Fruit fly (Drosophila melanogaster) whole organism, prepupa: ENCODE data around the gene trol.

Source experiments
- Blimp-1 ChIP-seq: fragments of 200-800 bp; sonication (Bioruptor generic); optimal IDR thresholded peaks from 3 replicates; lab custom pipeline; 2017; ENCODE audit warnings: missing biosample characterization, missing genetic modification characterization, mild to moderate bottlenecking, moderate library complexity, missing genetic modification reagents
- CG10669 ChIP-seq: fragments of 200-800 bp; sonication (Bioruptor generic); optimal IDR thresholded peaks from 3 replicates; lab custom pipeline; 2018; ENCODE audit warnings: missing biosample characterization, mild to moderate bottlenecking, missing genetic modification characterization, moderate library complexity
- CG11294 ChIP-seq: fragments of 200-800 bp; sonication (Bioruptor generic); IDR thresholded peaks from 2 replicates; pipeline ENCODE4 v1.3.6; 2022; ENCODE audit warnings: missing biosample characterization, missing genetic modification characterization
- CG11762 ChIP-seq: fragments of 200-800 bp; sonication (Bioruptor generic); optimal IDR thresholded peaks from 3 replicates; lab custom pipeline; 2016; ENCODE audit warnings: missing biosample characterization, missing genetic modification characterization; ENCODE audit not compliant: insufficient read depth
- CG11902 ChIP-seq: fragments of 200-800 bp; sonication (Bioruptor generic); optimal IDR thresholded peaks from 3 replicates; lab custom pipeline; 2016; ENCODE audit warnings: missing biosample characterization, missing genetic modification characterization
- CG15336 ChIP-seq: fragments of 200-800 bp; sonication (Bioruptor generic); IDR thresholded peaks from 2 replicates; pipeline ENCODE4 v1.3.6; 2022; ENCODE audit warnings: missing biosample characterization, missing genetic modification characterization
- CG1621 ChIP-seq: fragments of 200-800 bp; sonication (Bioruptor generic); optimal IDR thresholded peaks from 3 replicates; lab custom pipeline; 2018; ENCODE audit warnings: missing biosample characterization, mild to moderate bottlenecking, missing genetic modification characterization
- CG16779 ChIP-seq: fragments of 200-800 bp; sonication (Bioruptor generic); optimal IDR thresholded peaks from 3 replicates; lab custom pipeline; 2017; ENCODE audit warnings: missing biosample characterization, mild to moderate bottlenecking, missing genetic modification characterization
- CG3032 ChIP-seq: fragments of 200-800 bp; optimal IDR thresholded peaks from 2 replicates; lab custom pipeline; 2019; ENCODE audit warnings: missing biosample characterization, mild to moderate bottlenecking, missing genetic modification characterization, moderate library complexity
- CG32006 ChIP-seq: fragments of 200-800 bp; sonication (Bioruptor generic); optimal IDR thresholded peaks from 3 replicates; lab custom pipeline; 2017; ENCODE audit warnings: missing biosample characterization, mild to moderate bottlenecking, missing genetic modification characterization
- CG34406 ChIP-seq: fragments of 200-800 bp; sonication (Bioruptor generic); optimal IDR thresholded peaks from 3 replicates; lab custom pipeline; 2016; ENCODE audit warnings: missing biosample characterization, missing genetic modification characterization
- CG4318 ChIP-seq: fragments of 200-800 bp; sonication (Bioruptor generic); optimal IDR thresholded peaks from 3 replicates; lab custom pipeline; 2017; ENCODE audit warnings: missing biosample characterization, mild to moderate bottlenecking, missing genetic modification characterization
- CG6276 ChIP-seq: fragments of 200-800 bp; sonication (Bioruptor generic); optimal IDR thresholded peaks from 2 replicates; lab custom pipeline; 2017; ENCODE audit warnings: missing biosample characterization, mild to moderate bottlenecking, missing genetic modification characterization
- CG6792 ChIP-seq: fragments of 200-800 bp; sonication (Bioruptor generic); optimal IDR thresholded peaks from 3 replicates; lab custom pipeline; 2016; ENCODE audit warnings: missing biosample characterization, missing genetic modification characterization
- CG6808 ChIP-seq: fragments of 200-800 bp; sonication (Bioruptor generic); optimal IDR thresholded peaks from 3 replicates; lab custom pipeline; 2017; ENCODE audit warnings: missing biosample characterization, missing genetic modification characterization, mild to moderate bottlenecking, moderate library complexity, missing genetic modification reagents
- CG6854 ChIP-seq: fragments of 200-800 bp; sonication (Bioruptor generic); optimal IDR thresholded peaks from 2 replicates; lab custom pipeline; 2017; ENCODE audit warnings: missing biosample characterization, mild to moderate bottlenecking, missing genetic modification characterization
- CG7368 ChIP-seq: fragments of 200-800 bp; sonication (Bioruptor generic); optimal IDR thresholded peaks from 3 replicates; lab custom pipeline; 2016; ENCODE audit warnings: missing biosample characterization, missing genetic modification characterization
- CG8319 ChIP-seq: fragments of 200-800 bp; sonication (Bioruptor generic); optimal IDR thresholded peaks from 3 replicates; lab custom pipeline; 2016; ENCODE audit warnings: missing biosample characterization, missing genetic modification characterization
- CG8632 ChIP-seq: fragments of 200-800 bp; sonication (Bioruptor generic); optimal IDR thresholded peaks from 3 replicates; lab custom pipeline; 2016; ENCODE audit warnings: missing biosample characterization, missing genetic modification characterization
- CG9139 ChIP-seq: fragments of 200-800 bp; sonication (Bioruptor generic); optimal IDR thresholded peaks from 3 replicates; lab custom pipeline; 2017; ENCODE audit warnings: missing biosample characterization, mild to moderate bottlenecking, missing genetic modification characterization
- Eip75B ChIP-seq: fragments of 200-800 bp; sonication (Bioruptor generic); optimal IDR thresholded peaks from 3 replicates; lab custom pipeline; 2016; ENCODE audit warnings: missing biosample characterization, missing genetic modification characterization
- Eip93F ChIP-seq: fragments of 200-800 bp; sonication (Bioruptor generic); optimal IDR thresholded peaks from 2 replicates; lab custom pipeline; 2016; ENCODE audit warnings: missing biosample characterization, mild to moderate bottlenecking, missing genetic modification characterization
- Ets21C ChIP-seq: fragments of 200-800 bp; sonication (Bioruptor generic); optimal IDR thresholded peaks from 3 replicates; lab custom pipeline; 2016; ENCODE audit warnings: missing biosample characterization, missing genetic modification characterization
- Ets96B ChIP-seq: fragments of 200-800 bp; optimal IDR thresholded peaks from 2 replicates; lab custom pipeline; 2019; ENCODE audit warnings: missing biosample characterization, mild to moderate bottlenecking, missing genetic modification characterization, moderate library complexity
- Gug ChIP-seq: fragments of 200-800 bp; sonication (Bioruptor generic); IDR thresholded peaks from 2 replicates; pipeline ENCODE4 v1.3.6; 2022; ENCODE audit warnings: missing biosample characterization, missing genetic modification characterization
- Hr38 ChIP-seq: sonication (Bioruptor generic); optimal IDR thresholded peaks from 2 replicates; lab custom pipeline; 2016; ENCODE audit warnings: missing biosample characterization, missing genetic modification characterization
- Hr39 ChIP-seq: fragments of 200-800 bp; sonication (Bioruptor generic); optimal IDR thresholded peaks from 2 replicates; lab custom pipeline; 2016; ENCODE audit warnings: missing biosample characterization, missing genetic modification characterization
- Hr4 ChIP-seq: fragments of 200-800 bp; sonication (Bioruptor generic); optimal IDR thresholded peaks from 3 replicates; lab custom pipeline; 2016; ENCODE audit warnings: missing biosample characterization, missing genetic modification characterization
- Lpt ChIP-seq: fragments of 200-800 bp; sonication (Bioruptor generic); optimal IDR thresholded peaks from 3 replicates; lab custom pipeline; 2016; ENCODE audit warnings: missing biosample characterization, missing genetic modification characterization
- Met ChIP-seq: fragments of 200-800 bp; sonication (Bioruptor generic); optimal IDR thresholded peaks from 3 replicates; lab custom pipeline; 2016; ENCODE audit warnings: missing biosample characterization, missing genetic modification characterization
- OdsH ChIP-seq: fragments of 200-800 bp; sonication (Bioruptor generic); optimal IDR thresholded peaks from 3 replicates; lab custom pipeline; 2016; ENCODE audit warnings: missing biosample characterization, missing genetic modification characterization
- Smox ChIP-seq: fragments of 200-800 bp; sonication (Bioruptor generic); optimal IDR thresholded peaks from 3 replicates; lab custom pipeline; 2016; ENCODE audit warnings: missing biosample characterization, missing genetic modification characterization
- Sox102F ChIP-seq: fragments of 200-800 bp; sonication (Bioruptor generic); optimal IDR thresholded peaks from 2 replicates; lab custom pipeline; 2016; ENCODE audit warnings: missing biosample characterization, mild to moderate bottlenecking, missing genetic modification characterization
- Sox14 ChIP-seq: fragments of 200-800 bp; sonication (Bioruptor generic); optimal IDR thresholded peaks from 3 replicates; lab custom pipeline; 2016; ENCODE audit warnings: missing biosample characterization, missing genetic modification characterization
- Sox15 ChIP-seq: fragments of 200-800 bp; sonication (Bioruptor generic); optimal IDR thresholded peaks from 3 replicates; lab custom pipeline; 2016; ENCODE audit warnings: missing biosample characterization, missing genetic modification characterization
- achi ChIP-seq: fragments of 200-800 bp; sonication (Bioruptor generic); optimal IDR thresholded peaks from 3 replicates; lab custom pipeline; 2016; ENCODE audit warnings: missing biosample characterization, missing genetic modification characterization
- acj6 ChIP-seq: fragments of 200-800 bp; sonication (Bioruptor generic); optimal IDR thresholded peaks from 3 replicates; lab custom pipeline; 2016; ENCODE audit warnings: missing biosample characterization, missing genetic modification characterization
- dsx ChIP-seq: fragments of 200-800 bp; optimal IDR thresholded peaks from 3 replicates; lab custom pipeline; 2019; ENCODE audit warnings: missing biosample characterization, mild to moderate bottlenecking, missing genetic modification characterization, moderate library complexity; ENCODE audit not compliant: poor library complexity, severe bottlenecking
- fd59A ChIP-seq: fragments of 200-800 bp; sonication (Bioruptor generic); optimal IDR thresholded peaks from 2 replicates; lab custom pipeline; 2017; ENCODE audit warnings: missing biosample characterization, mild to moderate bottlenecking, missing genetic modification characterization, missing genetic modification reagents
- fd85E ChIP-seq: fragments of 200-800 bp; sonication (Bioruptor generic); optimal IDR thresholded peaks from 3 replicates; lab custom pipeline; 2016; ENCODE audit warnings: missing biosample characterization, missing genetic modification characterization
- fkh ChIP-seq: fragments of 200-800 bp; sonication (Bioruptor generic); optimal IDR thresholded peaks from 3 replicates; lab custom pipeline; 2017; ENCODE audit warnings: missing biosample characterization, mild to moderate bottlenecking, missing genetic modification characterization, moderate library complexity
- lz ChIP-seq: fragments of 200-800 bp; sonication (Bioruptor generic); optimal IDR thresholded peaks from 3 replicates; lab custom pipeline; 2016; ENCODE audit warnings: missing biosample characterization, missing genetic modification characterization
- net ChIP-seq: fragments of 200-800 bp; sonication (Bioruptor generic); optimal IDR thresholded peaks from 3 replicates; lab custom pipeline; 2016; ENCODE audit warnings: missing biosample characterization, missing genetic modification characterization
- pdm3 ChIP-seq: fragments of 200-800 bp; sonication (Bioruptor generic); optimal IDR thresholded peaks from 3 replicates; lab custom pipeline; 2016; ENCODE audit warnings: missing biosample characterization, missing genetic modification characterization
- spab ChIP-seq: fragments of 200-800 bp; sonication (Bioruptor generic); optimal IDR thresholded peaks from 2 replicates; lab custom pipeline; 2017; ENCODE audit warnings: missing biosample characterization, mild to moderate bottlenecking, missing genetic modification characterization, missing genetic modification reagents
- ss ChIP-seq, 2 experiments: fragments of 200-800 bp; sonication (Bioruptor generic); optimal IDR thresholded peaks; 2 replicates in 1 of 2; 3 replicates in 1 of 2; lab custom pipeline; 2017 to 2018; ENCODE audit warnings: mild to moderate bottlenecking in 2 of 2, missing biosample characterization in 2 of 2, missing genetic modification characterization in 2 of 2, moderate library complexity in 1 of 2
- svp ChIP-seq: fragments of 200-800 bp; sonication (Bioruptor generic); peaks from one replicate; lab custom pipeline; 2016; ENCODE audit warnings: missing biosample characterization, missing genetic modification characterization
- vri ChIP-seq: fragments of 200-800 bp; sonication (Bioruptor generic); optimal IDR thresholded peaks from 3 replicates; lab custom pipeline; 2016; ENCODE audit warnings: missing biosample characterization, mild to moderate bottlenecking, missing genetic modification characterization

The trol gene

dm6 chrX:2503430-2503829 is 41.8 kb downstream of the trol start (continued):
- no peak for TF ChIP-seq Ets21C (GFP tag; lab: Kevin White, UChicago)
- TF ChIP-seq Met (GFP tag; lab: Kevin White, UChicago) = peak; percentile 9
- no peak for TF ChIP-seq CG11902 (GFP tag; lab: Kevin White, UChicago)
- peak; percentile 6 for TF ChIP-seq CG4318
- TF ChIP-seq CG10669 (GFP tag; lab: Kevin White, UChicago) = peak; percentile 34
- no peak for TF ChIP-seq CG7368
- TF ChIP-seq Sox14 (GFP tag; lab: Kevin White, UChicago) = peak; percentile 32
- TF ChIP-seq Lpt (GFP tag; lab: Kevin White, UChicago) = peak; percentile 8
- no peak for TF ChIP-seq dsx (GFP tag; lab: Kevin White, UChicago)
- peak; percentile 35 for TF ChIP-seq acj6 (GFP tag; lab: Kevin White, UChicago)
- TF ChIP-seq CG6276 (GFP tag; lab: Kevin White, UChicago) = peak; percentile 58
- no peak for TF ChIP-seq Sox15 (GFP tag; lab: Kevin White, UChicago)
- TF ChIP-seq CG6808 (GFP tag; lab: Kevin White, UChicago) = no peak
- TF ChIP-seq CG1621 (tag; lab: Kevin White, UChicago) = no peak
- TF ChIP-seq CG9139 (GFP tag; lab: Kevin White, UChicago) = no peak
- TF ChIP-seq fd59A (GFP tag; lab: Kevin White, UChicago) = no peak
- peak; percentile 58 for TF ChIP-seq pdm3 (GFP tag; lab: Kevin White, UChicago)
- TF ChIP-seq CG34406 (GFP tag; lab: Kevin White, UChicago) = no peak
- peak; percentile 6 for TF ChIP-seq Ets96B
- TF ChIP-seq fkh = no peak
- TF ChIP-seq ss (GFP tag; optimal IDR thresholded peaks at IDR 0.05; lab: Kevin White, UChicago) = no peak
- peak; percentile 37 for TF ChIP-seq OdsH (GFP tag; lab: Kevin White, UChicago)
- TF ChIP-seq Hr39 (GFP tag; lab: Kevin White, UChicago) = peak; percentile 26
- peak; percentile 7 for TF ChIP-seq CG11762 (GFP tag; lab: Kevin White, UChicago)
- peak; percentile 60 for TF ChIP-seq CG15336 (GFP tag; lab: Robert Waterston, UW)
- TF ChIP-seq CG16779 = no peak
- TF ChIP-seq fd85E (GFP tag; lab: Kevin White, UChicago) = no peak
- no peak for TF ChIP-seq vri (GFP tag; lab: Kevin White, UChicago)

dm6 chrX:2469843-2470442 is 75.3 kb downstream of the trol start, which contains the start of gene boi:
Gene boi, minus strand, starts transcription at chrX:2470043.
- no peak for TF ChIP-seq Ets21C (GFP tag; lab: Kevin White, UChicago)
- TF ChIP-seq achi (GFP tag; lab: Kevin White, UChicago) = no peak
- no peak for TF ChIP-seq Gug
- TF ChIP-seq Smox (GFP tag; lab: Kevin White, UChicago) = no peak
- TF ChIP-seq CG6854 = peak; percentile 37
- peak; percentile 31 for TF ChIP-seq fd85E (GFP tag; lab: Kevin White, UChicago)
- no peak for TF ChIP-seq Hr38 (GFP tag; lab: Kevin White, UChicago)
- peak; percentile 38 for TF ChIP-seq net (GFP tag; lab: Kevin White, UChicago)
- no peak for TF ChIP-seq CG3032 (tag; lab: Kevin White, UChicago)
- no peak for TF ChIP-seq CG6792
- TF ChIP-seq Sox102F = peak; percentile 46
- TF ChIP-seq CG32006 (GFP tag; lab: Kevin White, UChicago) = no peak
- peak; percentile 6 for TF ChIP-seq Eip75B
- no peak for TF ChIP-seq CG4318
- no peak for TF ChIP-seq CG11294 (GFP tag; lab: Robert Waterston, UW)
- no peak for TF ChIP-seq ss (GFP tag; optimal IDR thresholded peaks at IDR 0.05; lab: Kevin White, UChicago)
- TF ChIP-seq CG15336 (GFP tag; lab: Robert Waterston, UW) = peak; percentile 25; the same call in 1 of the 2 replicates
- TF ChIP-seq CG1621 (tag; lab: Kevin White, UChicago) = no peak
- TF ChIP-seq fd59A (GFP tag; lab: Kevin White, UChicago) = no peak
- TF ChIP-seq CG10669 (GFP tag; lab: Kevin White, UChicago) = no peak
- no peak for TF ChIP-seq Blimp-1 (GFP tag; lab: Kevin White, UChicago)
- TF ChIP-seq spab (GFP tag; lab: Kevin White, UChicago) = no peak
- TF ChIP-seq CG8319 = no peak
- no peak for TF ChIP-seq Eip93F (GFP tag; lab: Kevin White, UChicago)
- no peak for TF ChIP-seq svp (GFP tag; lab: Kevin White, UChicago)
- no peak for TF ChIP-seq Sox15 (GFP tag; lab: Kevin White, UChicago)
- TF ChIP-seq CG16779 = no peak
- no peak for TF ChIP-seq CG6276 (GFP tag; lab: Kevin White, UChicago)
- TF ChIP-seq OdsH (GFP tag; lab: Kevin White, UChicago) = no peak
- TF ChIP-seq Hr4 (GFP tag; lab: Kevin White, UChicago) = no peak
- TF ChIP-seq Sox14 (GFP tag; lab: Kevin White, UChicago) = no peak
- no peak for TF ChIP-seq lz
- no peak for TF ChIP-seq CG8632 (GFP tag; lab: Kevin White, UChicago)
